Fruit fly (Drosophila melanogaster) whole organism, embryonic: ENCODE measurements around the gene CG2641.

Experiments
- CG10543 ChIP-seq: fragments of 200-800 bp; sonication (Bioruptor generic); optimal IDR thresholded peaks from 3 replicates; lab custom pipeline; 2017; ENCODE audit warnings: missing biosample characterization, mild to moderate bottlenecking, missing genetic modification characterization, moderate library complexity
- CG10565 ChIP-seq: fragments of 200-800 bp; sonication (Bioruptor generic); optimal IDR thresholded peaks from 3 replicates; lab custom pipeline; 2016; ENCODE audit warnings: missing biosample characterization, mild to moderate bottlenecking, missing genetic modification characterization
- CG11398 ChIP-seq: fragments of 200-800 bp; sonication (Bioruptor generic); optimal IDR thresholded peaks from 2 replicates; lab custom pipeline; 2016; ENCODE audit warnings: missing biosample characterization, missing genetic modification characterization
- CG12236 ChIP-seq: fragments of 200-800 bp; sonication (Bioruptor generic); optimal IDR thresholded peaks from 2 replicates; lab custom pipeline; 2016; ENCODE audit warnings: missing biosample characterization, missing genetic modification characterization
- CG14441 ChIP-seq: fragments of 200-800 bp; sonication (Bioruptor generic); IDR thresholded peaks from 2 replicates; pipeline ENCODE4 v1.3.6; 2022; ENCODE audit warnings: missing biosample characterization, missing genetic modification characterization
- CG15514 ChIP-seq: fragments of 200-800 bp; sonication (Bioruptor generic); optimal IDR thresholded peaks from 3 replicates; lab custom pipeline; 2017; ENCODE audit warnings: missing biosample characterization, missing genetic modification characterization, mild to moderate bottlenecking, moderate library complexity, missing genetic modification reagents
- CG15601 ChIP-seq: fragments of 200-800 bp; sonication (Bioruptor generic); optimal IDR thresholded peaks from 3 replicates; lab custom pipeline; 2019; ENCODE audit warnings: missing biosample characterization, mild to moderate bottlenecking, missing genetic modification characterization, moderate library complexity
- CG15696 ChIP-seq: fragments of 200-800 bp; sonication (Bioruptor generic); optimal IDR thresholded peaks from 2 replicates; lab custom pipeline; 2019; ENCODE audit warnings: missing biosample characterization, mild to moderate bottlenecking, missing genetic modification characterization, moderate library complexity
- CG17385 ChIP-seq: fragments of 200-800 bp; sonication (Bioruptor generic); optimal IDR thresholded peaks from 3 replicates; lab custom pipeline; 2018; ENCODE audit warnings: missing biosample characterization, mild to moderate bottlenecking, missing genetic modification characterization
- CG31365 ChIP-seq: fragments of 200-800 bp; sonication (Bioruptor generic); optimal IDR thresholded peaks from 2 replicates; lab custom pipeline; 2018; ENCODE audit warnings: missing biosample characterization, mild to moderate bottlenecking, missing genetic modification characterization
- CG34376 ChIP-seq: fragments of 200-800 bp; sonication (Bioruptor generic); optimal IDR thresholded peaks from 2 replicates; lab custom pipeline; 2018; ENCODE audit warnings: missing biosample characterization, mild to moderate bottlenecking, missing genetic modification characterization
- CG43689 ChIP-seq: fragments of 200-800 bp; sonication (Bioruptor generic); IDR thresholded peaks from 2 replicates; pipeline ENCODE4 v1.3.6; 2022; ENCODE audit warnings: missing biosample characterization, missing genetic modification characterization
- CG6854 ChIP-seq: fragments of 200-800 bp; sonication (Bioruptor generic); optimal IDR thresholded peaks from 3 replicates; lab custom pipeline; 2017; ENCODE audit warnings: missing biosample characterization, mild to moderate bottlenecking, missing genetic modification characterization
- CG7372 ChIP-seq: fragments of 200-800 bp; sonication (Bioruptor generic); IDR thresholded peaks from 2 replicates; pipeline ENCODE4 v1.3.6; 2022; ENCODE audit warnings: missing biosample characterization, missing genetic modification characterization
- CG7839 ChIP-seq: fragments of 200-800 bp; sonication (Bioruptor generic); optimal IDR thresholded peaks from 3 replicates; lab custom pipeline; 2018; ENCODE audit warnings: missing biosample characterization, mild to moderate bottlenecking, missing genetic modification characterization, moderate library complexity
- CG8359 ChIP-seq: fragments of 200-800 bp; sonication (Bioruptor generic); optimal IDR thresholded peaks from 2 replicates; lab custom pipeline; 2017; ENCODE audit warnings: missing biosample characterization, mild to moderate bottlenecking, missing genetic modification characterization, borderline replicate concordance
- CG8388 ChIP-seq: fragments of 200-800 bp; sonication (Bioruptor generic); optimal IDR thresholded peaks from 2 replicates; lab custom pipeline; 2019; ENCODE audit warnings: missing biosample characterization, mild to moderate bottlenecking, missing genetic modification characterization, moderate library complexity
- CG8765 ChIP-seq: fragments of 200-800 bp; sonication (Bioruptor generic); IDR thresholded peaks from 2 replicates; pipeline ENCODE4 v1.3.6; 2022; ENCODE audit warnings: missing biosample characterization, missing genetic modification characterization
- CG9876 ChIP-seq: fragments of 200-800 bp; sonication (Bioruptor generic); optimal IDR thresholded peaks from 2 replicates; lab custom pipeline; 2016; ENCODE audit warnings: missing biosample characterization, missing genetic modification characterization
- CG9932 ChIP-seq: fragments of 200-800 bp; sonication (Bioruptor generic); IDR thresholded peaks from 2 replicates; pipeline ENCODE4 v1.3.6; 2022; ENCODE audit warnings: missing biosample characterization, missing genetic modification characterization
- Deaf1 ChIP-seq: fragments of 200-800 bp; optimal IDR thresholded peaks from 3 replicates; lab custom pipeline; 2019; ENCODE audit warnings: missing biosample characterization, mild to moderate bottlenecking, missing genetic modification characterization, moderate library complexity
- Drgx ChIP-seq: fragments of 200-800 bp; sonication (Bioruptor generic); IDR thresholded peaks from 2 replicates; pipeline ENCODE4 v1.3.6; 2022; ENCODE audit warnings: missing biosample characterization, missing genetic modification characterization
- Elba2 ChIP-seq: fragments of 200-800 bp; sonication (Bioruptor generic); optimal IDR thresholded peaks from 3 replicates; lab custom pipeline; 2016; ENCODE audit warnings: missing biosample characterization, missing genetic modification characterization
- GATAe ChIP-seq: fragments of 200-800 bp; sonication (Bioruptor generic); conservative IDR thresholded peaks from 2 replicates; pipeline ENCODE4 v1.3.6; 2022; ENCODE audit warnings: missing biosample characterization, missing genetic modification characterization
- Hr51 ChIP-seq, 2 experiments: fragments of 200-800 bp; sonication (Bioruptor generic); optimal IDR thresholded peaks; 2 replicates in 1 of 2; 3 replicates in 1 of 2; lab custom pipeline; 2016 to 2018; ENCODE audit warnings: missing biosample characterization in 2 of 2, missing genetic modification characterization in 2 of 2, mild to moderate bottlenecking in 1 of 2, moderate library complexity in 1 of 2
- Hr78 ChIP-seq, 2 experiments: fragments of 200-800 bp in 1 of 2; fragments of >200 bp in 1 of 2; sonication (Bioruptor generic) in 1 of 2; optimal IDR thresholded peaks; 2 replicates each; lab custom pipeline; 2017 to 2019; ENCODE audit warnings: missing biosample characterization in 2 of 2, missing genetic modification characterization in 2 of 2, mild to moderate bottlenecking in 1 of 2, moderate library complexity in 1 of 2
- Hsf ChIP-seq: fragments of 200-800 bp; sonication (Bioruptor generic); optimal IDR thresholded peaks from 3 replicates; lab custom pipeline; 2016; ENCODE audit warnings: missing biosample characterization, missing genetic modification characterization
- Jarid2 ChIP-seq: fragments of 200-800 bp; sonication (Bioruptor generic); optimal IDR thresholded peaks from 3 replicates; lab custom pipeline; 2017; ENCODE audit warnings: mild to moderate bottlenecking, missing biosample characterization, missing genetic modification reagents, missing genetic modification characterization
- Lhr ChIP-seq: fragments of 200-800 bp; sonication (Bioruptor generic); optimal IDR thresholded peaks from 3 replicates; lab custom pipeline; 2017; ENCODE audit warnings: mild to moderate bottlenecking, missing biosample characterization, missing genetic modification reagents, missing genetic modification characterization
- NC2β ChIP-seq: fragments of 200-800 bp; sonication (Bioruptor generic); optimal IDR thresholded peaks from 2 replicates; lab custom pipeline; 2016; ENCODE audit warnings: missing biosample characterization, missing genetic modification characterization
- NfI ChIP-seq: fragments of 200-800 bp; sonication (Bioruptor generic); optimal IDR thresholded peaks from 3 replicates; lab custom pipeline; 2018; ENCODE audit warnings: missing biosample characterization, mild to moderate bottlenecking, missing genetic modification characterization, moderate library complexity
- Pdp1 ChIP-seq, 2 experiments: fragments of 200-800 bp; sonication (Bioruptor generic); optimal IDR thresholded peaks; 3 replicates each; lab custom pipeline; 2016; ENCODE audit warnings: missing biosample characterization in 2 of 2, missing genetic modification characterization in 2 of 2, mild to moderate bottlenecking in 1 of 2, moderate library complexity in 1 of 2
- Ptx1 ChIP-seq: fragments of 200-800 bp; sonication (Bioruptor generic); IDR thresholded peaks from 2 replicates; pipeline ENCODE4 v1.3.6; 2022; ENCODE audit warnings: missing biosample characterization, missing genetic modification characterization
- abd-A ChIP-seq: fragments of 200-800 bp; sonication (Bioruptor generic); optimal IDR thresholded peaks from 3 replicates; lab custom pipeline; 2019; ENCODE audit warnings: missing biosample characterization, mild to moderate bottlenecking, missing genetic modification characterization, moderate library complexity
- bsh ChIP-seq, 2 experiments: fragments of 200-800 bp; sonication (Bioruptor generic); optimal IDR thresholded peaks; 2 replicates each; lab custom pipeline; 2017 to 2018; ENCODE audit warnings: mild to moderate bottlenecking in 2 of 2, missing biosample characterization in 2 of 2, missing genetic modification characterization in 2 of 2, moderate library complexity in 1 of 2
- btn ChIP-seq: fragments of 200-800 bp; sonication (Bioruptor generic); optimal IDR thresholded peaks from 2 replicates; lab custom pipeline; 2016; ENCODE audit warnings: missing biosample characterization, missing genetic modification characterization
- chinmo ChIP-seq: fragments of 200-800 bp; sonication (Bioruptor generic); IDR thresholded peaks from 4 replicates; pipeline ENCODE4 v1.3.6; 2022; ENCODE audit warnings: missing biosample characterization, missing genetic modification characterization; ENCODE audit not compliant: partially characterized antibody
- ems ChIP-seq: fragments of 200-800 bp; sonication (Bioruptor generic); optimal IDR thresholded peaks from 3 replicates; lab custom pipeline; 2016; ENCODE audit warnings: missing biosample characterization, missing genetic modification characterization
- exex ChIP-seq: fragments of 200-800 bp; sonication (Bioruptor generic); optimal IDR thresholded peaks from 4 replicates; lab custom pipeline; 2018; ENCODE audit warnings: missing biosample characterization, mild to moderate bottlenecking, missing genetic modification characterization, moderate library complexity
- grn ChIP-seq: fragments of 200-800 bp; sonication (Bioruptor generic); optimal IDR thresholded peaks from 3 replicates; lab custom pipeline; 2017; ENCODE audit warnings: missing biosample characterization, missing genetic modification characterization
- lab ChIP-seq: fragments of 200-800 bp; sonication (Bioruptor generic); optimal IDR thresholded peaks from 3 replicates; lab custom pipeline; 2017; ENCODE audit warnings: missing biosample characterization, missing genetic modification characterization, mild to moderate bottlenecking, moderate library complexity, missing genetic modification reagents
- pfk ChIP-seq: fragments of 200-800 bp; sonication (Bioruptor generic); optimal IDR thresholded peaks from 2 replicates; lab custom pipeline; 2018; ENCODE audit warnings: missing biosample characterization, mild to moderate bottlenecking, missing genetic modification characterization, moderate library complexity
- repo ChIP-seq: fragments of 200-800 bp; sonication (Bioruptor generic); optimal IDR thresholded peaks from 2 replicates; lab custom pipeline; 2016; ENCODE audit warnings: missing biosample characterization, missing genetic modification characterization
- sd ChIP-seq: fragments of 200-800 bp; sonication (Bioruptor generic); optimal IDR thresholded peaks from 3 replicates; lab custom pipeline; 2018; ENCODE audit warnings: missing biosample characterization, mild to moderate bottlenecking, missing genetic modification characterization, moderate library complexity
- shn ChIP-seq: fragments of 200-800 bp; sonication (Bioruptor generic); optimal IDR thresholded peaks from 3 replicates; lab custom pipeline; 2016; ENCODE audit warnings: missing biosample characterization, missing genetic modification characterization
- sug ChIP-seq: fragments of 200-800 bp; optimal IDR thresholded peaks from 2 replicates; lab custom pipeline; 2019; ENCODE audit warnings: missing biosample characterization, mild to moderate bottlenecking, missing genetic modification characterization, moderate library complexity
- tap ChIP-seq: fragments of 200-800 bp; optimal IDR thresholded peaks from 3 replicates; lab custom pipeline; 2019; ENCODE audit warnings: missing biosample characterization, mild to moderate bottlenecking, missing genetic modification characterization, moderate library complexity

CG2641 gene

DNA sequence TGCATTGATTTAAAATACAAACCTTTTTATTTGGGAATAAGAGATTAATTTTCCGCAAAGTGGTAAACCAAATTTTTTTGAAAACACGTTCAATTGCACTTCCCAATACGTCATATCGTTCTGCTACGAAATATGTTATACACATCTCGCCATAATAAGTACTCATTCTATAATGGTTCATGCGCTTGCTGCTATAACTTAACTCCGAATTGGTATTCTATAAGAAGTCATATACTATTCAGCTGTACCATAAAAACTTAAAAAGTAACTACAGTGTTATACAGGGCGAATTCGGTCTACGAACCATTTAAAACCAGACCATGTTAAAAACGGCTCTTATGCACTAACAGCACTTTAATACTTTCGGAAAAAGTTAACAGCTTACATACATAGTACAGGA, 14.2 kb upstream of the CG2641 start (continued):
- TF ChIP-seq CG6854 = peak; percentile 29
- TF ChIP-seq CG11398 (GFP tag; lab: Kevin White, UChicago) = no peak
- TF ChIP-seq CG15601 (tag; lab: Kevin White, UChicago) = peak; percentile 37
- no peak for TF ChIP-seq CG8765
- TF ChIP-seq CG7839 (tag; lab: Kevin White, UChicago) = peak; percentile 31
- TF ChIP-seq CG8388 = peak; percentile 29
- peak in 1 of 2 experiments; percentile 38 for TF ChIP-seq Hr51 (GFP tag; optimal IDR thresholded peaks at IDR 0.05; lab: Kevin White, UChicago)
- TF ChIP-seq btn (GFP tag; lab: Kevin White, UChicago) = peak; percentile 25
- peak; percentile 39 for TF ChIP-seq Lhr
- peak; percentile 64 for TF ChIP-seq NfI (GFP tag; lab: Kevin White, UChicago)
- TF ChIP-seq CG7372 (GFP tag; lab: Robert Waterston, UW) = no peak
- TF ChIP-seq CG14441 (GFP tag; lab: Robert Waterston, UW) = 0 out of 2 replicates have a peak, but pooled peaks have one; percentile 21
- TF ChIP-seq Drgx (GFP tag; lab: Robert Waterston, UW) = peak; percentile 44
- TF ChIP-seq tap (tag; lab: Kevin White, UChicago) = peak; percentile 19
- 0 out of 4 replicates have a peak, but pooled peaks have one; percentile 38 for TF ChIP-seq chinmo (GFP tag; lab: Robert Waterston, UW)

dm6 chr3R:7782933-7783686, 10.8 kb upstream of the CG2641 start, which contains the start of gene CG18747:
CG18747 (minus strand) TSS chr3R:7783446.
- TF ChIP-seq ems (GFP tag; lab: Kevin White, UChicago) (no peak), NC2β (GFP tag; lab: Kevin White, UChicago) (no peak), CG43689 (GFP tag; lab: Robert Waterston, UW) (no peak), Pdp1 (GFP tag; optimal IDR thresholded peaks at IDR 0.05; lab: Kevin White, UChicago) (peak in 1 of 2 experiments; percentile 58), CG10565 (GFP tag; lab: Kevin White, UChicago) (no peak), CG9876 (GFP tag; lab: Kevin White, UChicago) (no peak), abd-A (tag; lab: Kevin White, UChicago) (no peak), Ptx1 (no peak), shn (GFP tag; lab: Kevin White, UChicago) (no peak), Jarid2 (GFP tag; lab: Kevin White, UChicago) (peak; percentile 37), grn (GFP tag; lab: Kevin White, UChicago) (peak; percentile 70), Elba2 (GFP tag; lab: Kevin White, UChicago) (no peak), CG9932 (no peak), repo (GFP tag; lab: Kevin White, UChicago) (no peak), CG10543 (GFP tag; lab: Kevin White, UChicago) (peak; percentile 39), sug (tag; lab: Kevin White, UChicago) (peak; percentile 46), CG15696 (tag; lab: Kevin White, UChicago) (no peak), CG31365 (tag; lab: Kevin White, UChicago) (peak; percentile 75), Hsf (no peak), exex (peak; percentile 44), pfk (GFP tag; lab: Kevin White, UChicago) (peak; percentile 63), Deaf1 (tag; lab: Kevin White, UChicago) (peak; percentile 90), CG17385 (GFP tag; lab: Kevin White, UChicago) (no peak), lab (peak; percentile 5), GATAe (GFP tag; lab: Robert Waterston, UW) (peak; percentile 35), chinmo (GFP tag; lab: Robert Waterston, UW) (0 out of 4 replicates have a peak, but pooled peaks have one; percentile 25), Hr78 (GFP tag; optimal IDR thresholded peaks at IDR 0.05; lab: Kevin White, UChicago) (no peak), sd (peak; percentile 94), CG8359 (GFP tag; lab: Kevin White, UChicago) (no peak), CG34376 (peak; percentile 4), CG12236 (no peak), bsh (GFP tag; optimal IDR thresholded peaks at IDR 0.05; lab: Kevin White, UChicago) (no peak), CG15514 (GFP tag; lab: Kevin White, UChicago) (peak; percentile 92)
